Worm (Caenorhabditis elegans) whole organism, mixed stage, embryonic: ENCODE measurements around the gene smz-1.
A peak's percentile ranks its signal among the peaks of the same experiment; 100 is the strongest.

Experiments used
- M03D4.4 ChIP-seq: sonication (generic microtip); optimal IDR thresholded peaks from 2 replicates; lab custom pipeline; 2017; ENCODE audit warnings: mild to moderate bottlenecking, missing genetic modification characterization, missing compliant biosample characterization
- bed-3 ChIP-seq: fragments of 200-800 bp; sonication (Bioruptor generic); optimal IDR thresholded peaks from 3 replicates; lab custom pipeline; 2018; ENCODE audit warnings: mild to moderate bottlenecking, missing genetic modification characterization, moderate library complexity, missing compliant biosample characterization
- ceh-39 ChIP-seq: fragments of 150-350 bp; optimal IDR thresholded peaks from 2 replicates; lab custom pipeline; 2014; ENCODE audit warnings: missing biosample characterization, missing genetic modification characterization
- ceh-43 ChIP-seq: fragments of 200-800 bp; sonication (Bioruptor generic); optimal IDR thresholded peaks from 2 replicates; lab custom pipeline; 2018; ENCODE audit warnings: mild to moderate bottlenecking, missing genetic modification characterization, moderate library complexity, missing compliant biosample characterization
- ces-1 ChIP-seq: fragments of 150-350 bp; optimal IDR thresholded peaks from 2 replicates; lab custom pipeline; 2014; ENCODE audit warnings: missing biosample characterization, missing genetic modification reagents, missing genetic modification characterization
- cnd-1 ChIP-seq: fragments of 200-800 bp; sonication (Bioruptor generic); optimal IDR thresholded peaks from 2 replicates; lab custom pipeline; 2018; ENCODE audit warnings: mild to moderate bottlenecking, missing genetic modification characterization, missing compliant biosample characterization
- drap-1 ChIP-seq: fragments of 200-800 bp; sonication (Bioruptor generic); optimal IDR thresholded peaks from 3 replicates; lab custom pipeline; 2018; ENCODE audit warnings: mild to moderate bottlenecking, missing genetic modification characterization, missing compliant biosample characterization
- elt-1 ChIP-seq: sonication (generic microtip); optimal IDR thresholded peaks from 2 replicates; lab custom pipeline; 2017; ENCODE audit warnings: missing genetic modification characterization, mild to moderate bottlenecking, missing compliant biosample characterization, antibody characterized with exemption, moderate library complexity, borderline replicate concordance; ENCODE audit not compliant: insufficient read depth
- elt-3 ChIP-seq: fragments of 150-350 bp; optimal IDR thresholded peaks from 2 replicates; lab custom pipeline; 2014; ENCODE audit warnings: missing biosample characterization, missing genetic modification characterization
- ham-2 ChIP-seq: fragments of 200-800 bp; sonication (Bioruptor generic); optimal IDR thresholded peaks from 2 replicates; lab custom pipeline; 2018; ENCODE audit warnings: mild to moderate bottlenecking, missing genetic modification characterization, missing compliant biosample characterization
- hlh-1 ChIP-seq: fragments of 150-350 bp; optimal IDR thresholded peaks from 2 replicates; lab custom pipeline; 2014; ENCODE audit warnings: missing biosample characterization, missing genetic modification reagents, missing genetic modification characterization
- lin-13 ChIP-seq: fragments of 150-350 bp; optimal IDR thresholded peaks from 2 replicates; lab custom pipeline; 2014; ENCODE audit warnings: missing biosample characterization, missing genetic modification characterization
- lsy-2 ChIP-seq: fragments of 150-350 bp; optimal IDR thresholded peaks from 2 replicates; lab custom pipeline; 2014; ENCODE audit warnings: missing biosample characterization, missing genetic modification characterization
- mab-5 ChIP-seq: fragments of 150-350 bp; optimal IDR thresholded peaks from 2 replicates; lab custom pipeline; 2014; ENCODE audit warnings: missing biosample characterization, missing genetic modification characterization
- mls-2 ChIP-seq: sonication (generic microtip); optimal IDR thresholded peaks from 2 replicates; lab custom pipeline; 2016; ENCODE audit warnings: mild to moderate bottlenecking, missing genetic modification characterization, moderate library complexity, missing compliant biosample characterization
- nhr-12 ChIP-seq: fragments of 150-350 bp; optimal IDR thresholded peaks from 2 replicates; lab custom pipeline; 2014; ENCODE audit warnings: missing biosample characterization, missing genetic modification characterization
- nhr-2 ChIP-seq: fragments of 150-350 bp; optimal IDR thresholded peaks from 2 replicates; lab custom pipeline; 2014; ENCODE audit warnings: missing biosample characterization, missing genetic modification characterization
- nhr-237 ChIP-seq: fragments of 150-350 bp; optimal IDR thresholded peaks from 2 replicates; lab custom pipeline; 2014; ENCODE audit warnings: missing biosample characterization, missing genetic modification characterization
- nhr-28 ChIP-seq: fragments of 150-350 bp; optimal IDR thresholded peaks from 2 replicates; lab custom pipeline; 2014; ENCODE audit warnings: missing biosample characterization, missing genetic modification characterization
- nhr-76 ChIP-seq: sonication (generic microtip); optimal IDR thresholded peaks from 2 replicates; lab custom pipeline; 2017; ENCODE audit warnings: missing biosample characterization, missing genetic modification characterization
- pha-4 ChIP-seq: fragments of 150-350 bp; optimal IDR thresholded peaks from 2 replicates; lab custom pipeline; 2018; ENCODE audit warnings: missing biosample characterization, missing genetic modification reagents, missing genetic modification characterization
- sem-2 ChIP-seq: fragments of 200-800 bp; sonication (Bioruptor generic); optimal IDR thresholded peaks from 2 replicates; lab custom pipeline; 2018; ENCODE audit warnings: mild to moderate bottlenecking, missing genetic modification characterization, missing compliant biosample characterization
- snpc-4 ChIP-seq: fragments of 150-350 bp; optimal IDR thresholded peaks from 2 replicates; lab custom pipeline; 2014; ENCODE audit warnings: missing biosample characterization, missing genetic modification characterization
- sptf-1 ChIP-seq: sonication (generic microtip); optimal IDR thresholded peaks from 2 replicates; lab custom pipeline; 2017; ENCODE audit warnings: mild to moderate bottlenecking, missing genetic modification characterization, moderate library complexity, missing compliant biosample characterization
- tbx-8 ChIP-seq: fragments of 200-800 bp; sonication (Bioruptor generic); optimal IDR thresholded peaks from 2 replicates; lab custom pipeline; 2018; ENCODE audit warnings: mild to moderate bottlenecking, missing genetic modification characterization, moderate library complexity, missing compliant biosample characterization
- unc-120 ChIP-seq: sonication (generic microtip); optimal IDR thresholded peaks from 2 replicates; lab custom pipeline; 2017; ENCODE audit warnings: missing genetic modification characterization, missing compliant biosample characterization; ENCODE audit not compliant: poor library complexity, severe bottlenecking
- unc-39 ChIP-seq: fragments of 150-350 bp; optimal IDR thresholded peaks from 2 replicates; lab custom pipeline; 2014; ENCODE audit warnings: missing biosample characterization, missing genetic modification characterization
- unc-62 ChIP-seq: fragments of 150-350 bp; optimal IDR thresholded peaks from 2 replicates; lab custom pipeline; 2014; ENCODE audit warnings: missing biosample characterization, missing genetic modification reagents, missing genetic modification characterization
- ztf-11 ChIP-seq: fragments of 150-350 bp; optimal IDR thresholded peaks from 2 replicates; lab custom pipeline; 2014; ENCODE audit warnings: missing biosample characterization, missing genetic modification characterization

smz-1 gene

ce11 chrIV:12417536-12418195 is 37.2 kb upstream of the smz-1 start, which contains the start of gene F08G5.3:
F08G5.3 (minus strand) TSS chrIV:12417586.
- TF ChIP-seq unc-120 (tag; lab: Kevin White, UChicago) (peak; percentile 39), unc-62 (GFP tag; lab: Kevin White, UChicago) (no peak), ces-1 (GFP tag; lab: Kevin White, UChicago) (peak; percentile 70), hlh-1 (tag; lab: Kevin White, UChicago) (peak; percentile 44), sptf-1 (peak; percentile 31), lsy-2 (tag; lab: Kevin White, UChicago) (no peak), nhr-76 (tag; lab: Kevin White, UChicago) (no peak), bed-3 (no peak), nhr-12 (tag; lab: Kevin White, UChicago) (no peak), drap-1 (GFP tag; lab: Kevin White, UChicago) (peak; percentile 4), M03D4.4 (no peak)
- TF ChIP-seq, all 35 proteins: peak for 5

- TF ChIP-seq ces-1 (GFP tag; lab: Kevin White, UChicago) (peak; percentile 56), M03D4.4 (no peak)
- TF ChIP-seq, all 35 proteins: peak for 1
Observed at ce11 chrIV:12419291-12419690, 35.6 kb upstream of the smz-1 start.

- TF ChIP-seq snpc-4 (tag; lab: Kevin White, UChicago), result no peak
- no peak for TF ChIP-seq ceh-43 (GFP tag; lab: Kevin White, UChicago)
- no peak for TF ChIP-seq pha-4 (tag; lab: Kevin White, UChicago)
- no peak for TF ChIP-seq tbx-8 (GFP tag; lab: Kevin White, UChicago)
- TF ChIP-seq ceh-39 (tag; lab: Kevin White, UChicago), result no peak
- no peak for TF ChIP-seq M03D4.4
- TF ChIP-seq nhr-2 (tag; lab: Kevin White, UChicago), result no peak
- no peak for TF ChIP-seq elt-3 (tag; lab: Kevin White, UChicago)
- no peak for TF ChIP-seq nhr-12 (tag; lab: Kevin White, UChicago)
- no peak for TF ChIP-seq sem-2 (GFP tag; lab: Kevin White, UChicago)
- no peak for TF ChIP-seq unc-62 (GFP tag; lab: Kevin White, UChicago)
- TF ChIP-seq ham-2 (GFP tag; lab: Kevin White, UChicago), result no peak
- no peak for TF ChIP-seq nhr-76 (tag; lab: Kevin White, UChicago)
- no peak for TF ChIP-seq sptf-1
- TF ChIP-seq ztf-11 (tag; lab: Kevin White, UChicago), result no peak
- TF ChIP-seq lin-13 (tag; lab: Kevin White, UChicago), result no peak
- no peak for TF ChIP-seq mab-5 (tag; lab: Kevin White, UChicago)
Observed at ce11 chrIV:12420455-12420854, 34.4 kb upstream of the smz-1 start, which contains the start of gene ugt-65. ugt-65 (plus strand) TSS chrIV:12420683.

ce11 chrIV:12425595-12425994 is 29.3 kb upstream of the smz-1 start:
- TF ChIP-seq elt-1 (tag; lab: Kevin White, UChicago) (no peak), ceh-39 (tag; lab: Kevin White, UChicago) (no peak), cnd-1 (tag; lab: Kevin White, UChicago) (no peak), nhr-28 (no peak), mls-2 (tag; lab: Kevin White, UChicago) (no peak), hlh-1 (tag; lab: Kevin White, UChicago) (no peak), unc-39 (tag; lab: Kevin White, UChicago) (no peak), elt-3 (tag; lab: Kevin White, UChicago) (no peak), snpc-4 (tag; lab: Kevin White, UChicago) (no peak), nhr-237 (tag; lab: Kevin White, UChicago) (no peak), sem-2 (GFP tag; lab: Kevin White, UChicago) (no peak), sptf-1 (no peak), ceh-43 (GFP tag; lab: Kevin White, UChicago) (no peak), ham-2 (GFP tag; lab: Kevin White, UChicago) (no peak), M03D4.4 (no peak), mab-5 (tag; lab: Kevin White, UChicago) (no peak), nhr-12 (tag; lab: Kevin White, UChicago) (no peak), lsy-2 (tag; lab: Kevin White, UChicago) (no peak), ces-1 (GFP tag; lab: Kevin White, UChicago) (no peak)
